Fruit fly (Drosophila melanogaster): ENCODE data around the gene Proc-R.

Proc-R gene

DNA sequence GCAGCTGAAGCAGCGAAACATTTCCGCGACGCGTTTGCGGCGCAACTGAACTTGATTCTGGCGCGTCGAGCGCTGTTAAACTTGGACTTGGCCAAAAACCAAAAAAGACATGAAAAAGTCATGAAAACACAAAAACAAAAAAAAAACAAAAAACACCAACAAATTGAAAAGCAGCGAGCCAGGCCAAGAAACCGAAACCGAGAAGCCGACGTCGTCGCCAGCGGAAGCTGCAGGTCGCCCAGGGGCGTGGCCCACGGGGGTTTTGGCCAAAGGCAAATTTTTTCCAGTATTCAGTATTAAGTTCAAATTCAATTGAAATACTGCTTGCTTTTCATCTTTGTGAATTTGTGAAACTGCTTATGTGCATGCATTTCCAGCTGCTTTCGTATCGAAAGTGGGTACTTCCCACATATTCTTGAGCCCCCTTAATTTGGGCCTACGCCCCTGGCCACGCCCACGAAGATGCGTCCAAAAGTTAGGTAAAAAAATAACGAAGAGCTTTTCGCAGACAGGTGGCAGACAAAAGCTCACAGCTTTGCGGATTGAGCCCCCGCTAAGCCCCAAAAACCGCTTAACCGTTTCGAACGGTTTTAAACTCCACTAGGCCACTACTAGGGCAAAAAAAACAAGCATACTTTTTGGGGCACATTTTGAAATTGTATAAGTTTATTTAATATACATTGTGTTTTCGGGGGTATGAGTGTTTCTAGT is 40.9 kb upstream of the Proc-R start, which contains the start of gene CG3009 (continued):
- peak; percentile 67; the same call in 1 of the 2 replicates for TF ChIP-seq dan (GFP tag; IDR thresholded peaks at IDR 0.05)
- TF ChIP-seq CG33213 (GFP tag; optimal IDR thresholded peaks at IDR 0.05), result peak; percentile 96
- peak; percentile 27 for TF ChIP-seq BEAF-32 (GFP tag; optimal IDR thresholded peaks at IDR 0.05)
- TF ChIP-seq CG9437 (GFP tag; optimal IDR thresholded peaks at IDR 0.05), result peak; percentile 88
- TF ChIP-seq Dref (GFP tag; IDR thresholded peaks at IDR 0.05), result peak; percentile 41; the same call in 1 of the 2 replicates
- peak; percentile 74 for TF ChIP-seq CG17912 (GFP tag; optimal IDR thresholded peaks at IDR 0.05)
- TF ChIP-seq CG7745 (tag; optimal IDR thresholded peaks at IDR 0.05), result peak; percentile 27
- TF ChIP-seq Hey (tag; optimal IDR thresholded peaks at IDR 0.05), result peak; percentile 91
- peak; percentile 97 for TF ChIP-seq Aef1 (GFP tag; IDR thresholded peaks at IDR 0.05)
- peak; percentile 93 for TF ChIP-seq ap (GFP tag; IDR thresholded peaks at IDR 0.05)
- no peak for TF ChIP-seq Doc3 (GFP tag; IDR thresholded peaks at IDR 0.05; ENCODE audit: partially characterized antibody)
- peak; percentile 97 for TF ChIP-seq Sox102F (GFP tag; optimal IDR thresholded peaks at IDR 0.05)
- peak; percentile 94 for TF ChIP-seq CG10462 (GFP tag; optimal IDR thresholded peaks at IDR 0.05)
- TF ChIP-seq CHES-1-like (GFP tag; optimal IDR thresholded peaks at IDR 0.05), result peak; percentile 99
- TF ChIP-seq dpn (GFP tag; optimal IDR thresholded peaks at IDR 0.05), result peak; percentile 98 to 99
- no peak for TF ChIP-seq zen2 (GFP tag; IDR thresholded peaks at IDR 0.05; ENCODE audit: partially characterized antibody)
- TF ChIP-seq CG6254 (GFP tag; optimal IDR thresholded peaks at IDR 0.05), result peak; percentile 92
- peak; percentile 94 for TF ChIP-seq Rx (GFP tag; IDR thresholded peaks at IDR 0.05)
- peak; percentile 93 for TF ChIP-seq da (GFP tag; optimal IDR thresholded peaks at IDR 0.05)
- peak; percentile 26 for TF ChIP-seq stwl (tag; optimal IDR thresholded peaks at IDR 0.05)
- TF ChIP-seq CG34224 (GFP tag; IDR thresholded peaks at IDR 0.05; ENCODE audit: partially characterized antibody), result no peak
- peak; percentile 95 for TF ChIP-seq Sox100B (GFP tag; optimal IDR thresholded peaks at IDR 0.05)
- TF ChIP-seq hkb (optimal IDR thresholded peaks at IDR 0.05), result peak; percentile 38
- TF ChIP-seq hkb (GFP tag; IDR thresholded peaks at IDR 0.05), result peak; percentile 99
- TF ChIP-seq CG2678 (tag; optimal IDR thresholded peaks at IDR 0.05), result peak; percentile 98
- TF ChIP-seq ato (GFP tag; IDR thresholded peaks at IDR 0.05; ENCODE audit: partially characterized antibody), result no peak
- TF ChIP-seq Lpt (GFP tag; optimal IDR thresholded peaks at IDR 0.05), result no peak
- TF ChIP-seq NfI (GFP tag; optimal IDR thresholded peaks at IDR 0.05), result peak; percentile 98
- no peak for TF ChIP-seq hb (GFP tag; IDR thresholded peaks at IDR 0.05; ENCODE audit: partially characterized antibody)
- TF ChIP-seq gem (tag; optimal IDR thresholded peaks at IDR 0.05), result peak; percentile 98
- no peak for TF ChIP-seq usp (GFP tag; optimal IDR thresholded peaks at IDR 0.05)
- TF ChIP-seq Sry-β (GFP tag; optimal IDR thresholded peaks at IDR 0.05), result peak; percentile 28
- no peak for TF ChIP-seq CG6791 (GFP tag; IDR thresholded peaks at IDR 0.05; ENCODE audit: partially characterized antibody)
- TF ChIP-seq CG8089 (GFP tag; optimal IDR thresholded peaks at IDR 0.05), result peak; percentile 97
- TF ChIP-seq MESR4 (GFP tag; optimal IDR thresholded peaks at IDR 0.05), result peak; percentile 69
- no peak for TF ChIP-seq CG2129 (GFP tag; IDR thresholded peaks at IDR 0.05; ENCODE audit: partially characterized antibody)
- peak; percentile 84 for TF ChIP-seq CG2116 (GFP tag; optimal IDR thresholded peaks at IDR 0.05)
- peak; percentile 98 for TF ChIP-seq CG12071 (GFP tag; optimal IDR thresholded peaks at IDR 0.05)
- TF ChIP-seq crp (GFP tag; optimal IDR thresholded peaks at IDR 0.05), result peak in 1 of 2 experiments; percentile 67
- TF ChIP-seq sr (GFP tag; IDR thresholded peaks at IDR 0.05), result peak; percentile 99
- peak; percentile 46 for TF ChIP-seq bigmax (GFP tag; optimal IDR thresholded peaks at IDR 0.05)
- TF ChIP-seq aop (GFP tag; IDR thresholded peaks at IDR 0.05), result peak; percentile 81
- peak; percentile 97 for TF ChIP-seq E2f1 (GFP tag; IDR thresholded peaks at IDR 0.05)
- peak; percentile 98 for TF ChIP-seq org-1 (GFP tag; optimal IDR thresholded peaks at IDR 0.05)
- peak; percentile 92 for TF ChIP-seq fd64A (GFP tag; optimal IDR thresholded peaks at IDR 0.05)
- peak; percentile 98 for TF ChIP-seq pho (GFP tag; optimal IDR thresholded peaks at IDR 0.05)
- TF ChIP-seq CG31365 (tag; optimal IDR thresholded peaks at IDR 0.05), result peak; percentile 92
- TF ChIP-seq CG14050 (GFP tag; IDR thresholded peaks at IDR 0.05), result peak; percentile 96
- TF ChIP-seq oc (tag; optimal IDR thresholded peaks at IDR 0.05), result peak; percentile 95

Measured in whole organism, embryonic.